Fruit fly (Drosophila melanogaster) whole organism, embryonic: ENCODE results near the gene hbt.

Experiments
- CG10462 ChIP-seq: fragments of 200-800 bp; sonication (Bioruptor generic); optimal IDR thresholded peaks from 2 replicates; lab custom pipeline; 2016; ENCODE audit warnings: missing biosample characterization, missing genetic modification characterization
- CG11093 ChIP-seq: fragments of 200-800 bp; sonication (Bioruptor generic); IDR thresholded peaks from 3 replicates; pipeline ENCODE4 v1.3.6; 2022; ENCODE audit warnings: missing biosample characterization, missing genetic modification characterization
- CG11723 ChIP-seq: fragments of 200-800 bp; sonication (Bioruptor generic); optimal IDR thresholded peaks from 2 replicates; lab custom pipeline; 2017; ENCODE audit warnings: missing biosample characterization, mild to moderate bottlenecking, missing genetic modification characterization
- CG12104 ChIP-seq: fragments of 200-800 bp; sonication (Bioruptor generic); optimal IDR thresholded peaks from 3 replicates; lab custom pipeline; 2016; ENCODE audit warnings: missing biosample characterization, missing genetic modification characterization
- CG12299 ChIP-seq: fragments of 200-800 bp; sonication (Bioruptor generic); optimal IDR thresholded peaks from 2 replicates; lab custom pipeline; 2018; ENCODE audit warnings: missing biosample characterization, mild to moderate bottlenecking, missing genetic modification characterization
- CG18262 ChIP-seq: fragments of 200-800 bp; optimal IDR thresholded peaks from 3 replicates; lab custom pipeline; 2019; ENCODE audit warnings: missing biosample characterization, mild to moderate bottlenecking, missing genetic modification characterization, moderate library complexity
- CG18764 ChIP-seq: fragments of 200-800 bp; sonication (Bioruptor generic); optimal IDR thresholded peaks from 3 replicates; lab custom pipeline; 2016; ENCODE audit warnings: missing biosample characterization, missing genetic modification characterization
- CG2712 ChIP-seq: fragments of 200-800 bp; optimal IDR thresholded peaks from 3 replicates; lab custom pipeline; 2019; ENCODE audit warnings: missing biosample characterization, mild to moderate bottlenecking, missing genetic modification characterization, moderate library complexity
- CG30431 ChIP-seq: fragments of 200-800 bp; sonication (Bioruptor generic); optimal IDR thresholded peaks from 2 replicates; lab custom pipeline; 2017; ENCODE audit warnings: missing biosample characterization, missing genetic modification characterization
- CG31224 ChIP-seq: fragments of 200-800 bp; sonication (Bioruptor generic); IDR thresholded peaks from 2 replicates; pipeline ENCODE4 v1.3.6; 2022; ENCODE audit warnings: missing biosample characterization, missing genetic modification characterization
- CG31365 ChIP-seq: fragments of 200-800 bp; sonication (Bioruptor generic); optimal IDR thresholded peaks from 2 replicates; lab custom pipeline; 2018; ENCODE audit warnings: missing biosample characterization, mild to moderate bottlenecking, missing genetic modification characterization
- CG32772 ChIP-seq: fragments of 200-800 bp; sonication (Bioruptor generic); IDR thresholded peaks from 2 replicates; pipeline ENCODE4 v1.3.6; 2022; ENCODE audit warnings: missing biosample characterization, missing genetic modification characterization
- CG3407 ChIP-seq: fragments of 200-800 bp; sonication (Bioruptor generic); optimal IDR thresholded peaks from 2 replicates; lab custom pipeline; 2018; ENCODE audit warnings: missing biosample characterization, mild to moderate bottlenecking, missing genetic modification characterization
- CG34422 ChIP-seq: fragments of 200-800 bp; sonication (Bioruptor generic); IDR thresholded peaks from 3 replicates; pipeline ENCODE4 v1.3.6; 2022; ENCODE audit warnings: missing biosample characterization, missing genetic modification characterization
- CG3995 ChIP-seq: fragments of 200-800 bp; sonication (Bioruptor generic); optimal IDR thresholded peaks from 3 replicates; lab custom pipeline; 2016; ENCODE audit warnings: missing biosample characterization, missing genetic modification characterization
- CG4282 ChIP-seq: fragments of 200-800 bp; sonication (Bioruptor generic); optimal IDR thresholded peaks from 2 replicates; lab custom pipeline; 2016; ENCODE audit warnings: missing biosample characterization, missing genetic modification characterization
- CG8290 ChIP-seq, 3 experiments: fragments of 200-800 bp; sonication (Bioruptor generic); optimal IDR thresholded peaks; 2 replicates each; lab custom pipeline; 2016 to 2019; ENCODE audit warnings: missing biosample characterization in 3 of 3, missing genetic modification characterization in 3 of 3, mild to moderate bottlenecking in 2 of 3, moderate library complexity in 1 of 3
- CHES-1-like ChIP-seq: fragments of 200-800 bp; sonication (Bioruptor generic); optimal IDR thresholded peaks from 2 replicates; lab custom pipeline; 2016; ENCODE audit warnings: missing biosample characterization, missing genetic modification characterization
- CoRest ChIP-seq: fragments of 200-800 bp; sonication (Bioruptor generic); optimal IDR thresholded peaks from 3 replicates; lab custom pipeline; 2018; ENCODE audit warnings: missing biosample characterization, mild to moderate bottlenecking, missing genetic modification characterization, moderate library complexity
- Dip3 ChIP-seq: fragments of 200-800 bp; sonication (Bioruptor generic); optimal IDR thresholded peaks from 3 replicates; lab custom pipeline; 2016; ENCODE audit warnings: missing biosample characterization, missing genetic modification characterization
- Drgx ChIP-seq: fragments of 200-800 bp; sonication (Bioruptor generic); IDR thresholded peaks from 2 replicates; pipeline ENCODE4 v1.3.6; 2022; ENCODE audit warnings: missing biosample characterization, missing genetic modification characterization
- Elba2 ChIP-seq: fragments of 200-800 bp; sonication (Bioruptor generic); optimal IDR thresholded peaks from 3 replicates; lab custom pipeline; 2016; ENCODE audit warnings: missing biosample characterization, missing genetic modification characterization
- Fer2 ChIP-seq: fragments of 200-800 bp; sonication (Bioruptor generic); optimal IDR thresholded peaks from 2 replicates; lab custom pipeline; 2018; ENCODE audit warnings: missing biosample characterization, mild to moderate bottlenecking, missing genetic modification characterization, moderate library complexity
- HHEX ChIP-seq: fragments of 200-800 bp; sonication (Bioruptor generic); optimal IDR thresholded peaks from 3 replicates; lab custom pipeline; 2017; ENCODE audit warnings: missing biosample characterization, mild to moderate bottlenecking, missing genetic modification characterization, missing genetic modification reagents
- HmgZ ChIP-seq: fragments of 200-800 bp; sonication (Bioruptor generic); optimal IDR thresholded peaks from 2 replicates; lab custom pipeline; 2018; ENCODE audit warnings: missing biosample characterization, mild to moderate bottlenecking, missing genetic modification characterization
- Nf-YA ChIP-seq: fragments of 200-800 bp; sonication (Bioruptor generic); IDR thresholded peaks from 2 replicates; pipeline ENCODE4 v1.3.6; 2022; ENCODE audit warnings: missing biosample characterization, missing genetic modification characterization
- NfI ChIP-seq: fragments of 200-800 bp; sonication (Bioruptor generic); optimal IDR thresholded peaks from 3 replicates; lab custom pipeline; 2018; ENCODE audit warnings: missing biosample characterization, mild to moderate bottlenecking, missing genetic modification characterization, moderate library complexity
- Pdp1 ChIP-seq, 2 experiments: fragments of 200-800 bp; sonication (Bioruptor generic); optimal IDR thresholded peaks; 3 replicates each; lab custom pipeline; 2016; ENCODE audit warnings: missing biosample characterization in 2 of 2, missing genetic modification characterization in 2 of 2, mild to moderate bottlenecking in 1 of 2, moderate library complexity in 1 of 2
- Six4 ChIP-seq: fragments of 200-800 bp; sonication (Bioruptor generic); optimal IDR thresholded peaks from 2 replicates; lab custom pipeline; 2016; ENCODE audit warnings: missing biosample characterization, missing genetic modification characterization
- Usf ChIP-seq: fragments of 200-800 bp; sonication (Bioruptor generic); optimal IDR thresholded peaks from 2 replicates; lab custom pipeline; 2017; ENCODE audit warnings: missing genotype, missing biosample characterization, missing genetic modification characterization
- Xbp1 ChIP-seq: fragments of 200-800 bp; sonication (Bioruptor generic); optimal IDR thresholded peaks from 3 replicates; lab custom pipeline; 2016; ENCODE audit warnings: missing biosample characterization, mild to moderate bottlenecking, missing genetic modification characterization
- ap ChIP-seq: fragments of 200-800 bp; sonication (Bioruptor generic); IDR thresholded peaks from 2 replicates; pipeline ENCODE4 v1.3.6; 2022; ENCODE audit warnings: missing biosample characterization, missing genetic modification characterization
- chm ChIP-seq: fragments of 200-800 bp; sonication (Bioruptor generic); IDR thresholded peaks from 2 replicates; pipeline ENCODE4 v1.3.6; 2022; ENCODE audit warnings: missing biosample characterization, missing genetic modification characterization
- dysf ChIP-seq: fragments of 200-800 bp; sonication (Bioruptor generic); IDR thresholded peaks from 3 replicates; pipeline ENCODE4 v1.3.6; 2022; ENCODE audit warnings: missing biosample characterization, missing genetic modification characterization
- esg ChIP-seq: fragments of 200-800 bp; sonication (Bioruptor generic); conservative IDR thresholded peaks from 2 replicates; pipeline ENCODE4 v1.3.6; 2022; ENCODE audit warnings: missing biosample characterization, missing genetic modification characterization
- gem ChIP-seq: fragments of 200-800 bp; sonication (Bioruptor generic); optimal IDR thresholded peaks from 2 replicates; lab custom pipeline; 2019; ENCODE audit warnings: missing biosample characterization, mild to moderate bottlenecking, missing genetic modification characterization, moderate library complexity
- ind ChIP-seq: fragments of 200-800 bp; sonication (Bioruptor generic); optimal IDR thresholded peaks from 3 replicates; lab custom pipeline; 2016; ENCODE audit warnings: missing biosample characterization, missing genetic modification characterization
- lab ChIP-seq: fragments of 200-800 bp; sonication (Bioruptor generic); optimal IDR thresholded peaks from 3 replicates; lab custom pipeline; 2017; ENCODE audit warnings: missing biosample characterization, missing genetic modification characterization, mild to moderate bottlenecking, moderate library complexity, missing genetic modification reagents
- lilli ChIP-seq: fragments of 200-800 bp; sonication (Bioruptor generic); optimal IDR thresholded peaks from 3 replicates; lab custom pipeline; 2016; ENCODE audit warnings: missing biosample characterization, missing genetic modification characterization
- org-1 ChIP-seq: fragments of 200-800 bp; sonication (Bioruptor generic); optimal IDR thresholded peaks from 2 replicates; lab custom pipeline; 2017; ENCODE audit warnings: missing biosample characterization, missing genetic modification characterization
- pfk ChIP-seq: fragments of 200-800 bp; sonication (Bioruptor generic); optimal IDR thresholded peaks from 2 replicates; lab custom pipeline; 2018; ENCODE audit warnings: missing biosample characterization, mild to moderate bottlenecking, missing genetic modification characterization, moderate library complexity
- phol ChIP-seq: fragments of 200-800 bp; sonication (Bioruptor generic); optimal IDR thresholded peaks from 3 replicates; lab custom pipeline; 2018; ENCODE audit warnings: missing biosample characterization, mild to moderate bottlenecking, missing genetic modification characterization, moderate library complexity
- psq ChIP-seq: fragments of 200-800 bp; sonication (Bioruptor generic); optimal IDR thresholded peaks from 2 replicates; lab custom pipeline; 2017; ENCODE audit warnings: missing biosample characterization, missing genetic modification characterization
- pzg ChIP-seq: fragments of 200-800 bp; sonication (Bioruptor generic); optimal IDR thresholded peaks from 3 replicates; lab custom pipeline; 2018; ENCODE audit warnings: missing biosample characterization, mild to moderate bottlenecking, missing genetic modification characterization, moderate library complexity
- row ChIP-seq: fragments of 200-800 bp; sonication (Bioruptor generic); IDR thresholded peaks from 3 replicates; pipeline ENCODE4 v1.3.6; 2022; ENCODE audit warnings: missing biosample characterization, missing genetic modification characterization
- sd ChIP-seq: fragments of 200-800 bp; sonication (Bioruptor generic); optimal IDR thresholded peaks from 3 replicates; lab custom pipeline; 2018; ENCODE audit warnings: missing biosample characterization, mild to moderate bottlenecking, missing genetic modification characterization, moderate library complexity
- sob ChIP-seq: fragments of 200-800 bp; sonication (Bioruptor generic); IDR thresholded peaks from 2 replicates; pipeline ENCODE4 v1.3.6; 2022; ENCODE audit warnings: missing biosample characterization, missing genetic modification characterization
- ssp ChIP-seq: fragments of 200-800 bp; sonication (Bioruptor generic); IDR thresholded peaks from 2 replicates; pipeline ENCODE4 v1.3.6; 2022; ENCODE audit warnings: missing biosample characterization, missing genetic modification characterization
- unc-4 ChIP-seq: fragments of 200-800 bp; sonication (Bioruptor generic); IDR thresholded peaks from 2 replicates; pipeline ENCODE4 v1.3.6; 2022; ENCODE audit warnings: missing biosample characterization, missing genetic modification characterization; ENCODE audit not compliant: partially characterized antibody
- wdn ChIP-seq: fragments of 200-800 bp; sonication (Bioruptor generic); IDR thresholded peaks from 2 replicates; pipeline ENCODE4 v1.3.6; 2022; ENCODE audit warnings: missing biosample characterization, missing genetic modification characterization
- zen ChIP-seq: fragments of 200-800 bp; sonication (Bioruptor generic); optimal IDR thresholded peaks from 3 replicates; lab custom pipeline; 2018; ENCODE audit warnings: missing biosample characterization, mild to moderate bottlenecking, missing genetic modification characterization, moderate library complexity

hbt gene

DNA sequence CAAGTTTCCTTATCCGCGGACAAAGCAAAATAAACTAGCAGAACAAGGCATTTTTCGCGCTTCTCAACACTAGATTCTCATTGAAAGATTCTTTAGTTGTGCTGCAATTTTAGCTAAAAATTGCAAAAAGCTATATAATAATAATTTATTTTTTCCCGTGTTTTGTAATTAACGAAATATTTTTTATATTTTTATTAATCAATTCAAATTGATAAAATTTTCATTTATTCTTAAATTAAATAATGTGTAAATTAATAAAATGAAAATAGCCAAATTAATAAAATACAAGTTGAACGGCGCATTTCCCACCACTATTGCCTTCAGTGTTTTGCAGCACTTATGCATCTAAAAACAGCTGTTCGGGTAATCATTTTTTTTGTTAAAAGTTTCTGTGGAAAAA, 44.5 kb downstream of the hbt start, which contains the start of the genes Drep4 and Uvrag (continued):
- TF ChIP-seq CG11723 (GFP tag; lab: Kevin White, UChicago) (peak; percentile 17), gem (tag; lab: Kevin White, UChicago) (peak; percentile 86), ap (GFP tag; lab: Robert Waterston, UW) (no peak), row (peak; percentile 90), CG12104 (GFP tag; lab: Kevin White, UChicago) (peak; percentile 51), CoRest (tag; lab: Kevin White, UChicago) (peak; percentile 88), CG34422 (GFP tag; lab: Robert Waterston, UW) (0 out of 3 replicates have a peak, but pooled peaks have one; percentile 14), CG4282 (GFP tag; lab: Kevin White, UChicago) (no peak), psq (GFP tag; lab: Kevin White, UChicago) (peak; percentile 44), ssp (peak; percentile 54), CG32772 (GFP tag; lab: Robert Waterston, UW) (peak; percentile 62), Xbp1 (peak; percentile 76), Six4 (GFP tag; lab: Kevin White, UChicago) (peak; percentile 17), lab (GFP tag; lab: Kevin White, UChicago) (peak; percentile 57), Usf (GFP tag; lab: Kevin White, UChicago) (peak; percentile 7), CG2712 (tag; lab: Kevin White, UChicago) (peak; percentile 81), HHEX (GFP tag; lab: Kevin White, UChicago) (peak; percentile 33), CG18764 (GFP tag; lab: Kevin White, UChicago) (peak; percentile 29), dysf (GFP tag; lab: Robert Waterston, UW) (peak; percentile 67; the same call in 2 of the 3 replicates), HmgZ (tag; lab: Kevin White, UChicago) (peak; percentile 50), ind (GFP tag; lab: Kevin White, UChicago) (peak; percentile 72), CG31365 (tag; lab: Kevin White, UChicago) (no peak), CG3995 (GFP tag; lab: Kevin White, UChicago) (no peak), phol (tag; lab: Kevin White, UChicago) (peak; percentile 78), Dip3 (GFP tag; lab: Kevin White, UChicago) (peak; percentile 33), CG30431 (peak; percentile 17), CG3407 (GFP tag; lab: Kevin White, UChicago) (peak; percentile 43), org-1 (GFP tag; lab: Kevin White, UChicago) (no peak), sd (no peak), CG8290 (GFP tag; optimal IDR thresholded peaks at IDR 0.05; lab: Kevin White, UChicago) (peak; percentile 32), CG8290 (tag; optimal IDR thresholded peaks at IDR 0.05; lab: Kevin White, UChicago) (no peak), esg (peak; percentile 32; the same call in 1 of the 2 replicates), CHES-1-like (GFP tag; lab: Kevin White, UChicago) (peak; percentile 26), pzg (GFP tag; lab: Kevin White, UChicago) (peak; percentile 18), pfk (GFP tag; lab: Kevin White, UChicago) (no peak), CG18262 (tag; lab: Kevin White, UChicago) (no peak), sob (peak; percentile 62; the same call in 1 of the 2 replicates), Elba2 (GFP tag; lab: Kevin White, UChicago) (no peak), zen (tag; lab: Kevin White, UChicago) (peak; percentile 75), lilli (GFP tag; lab: Kevin White, UChicago) (peak; percentile 50), CG31224 (GFP tag; lab: Robert Waterston, UW) (no peak), CG10462 (GFP tag; lab: Kevin White, UChicago) (peak; percentile 19), Drgx (GFP tag; lab: Robert Waterston, UW) (0 out of 2 replicates have a peak, but pooled peaks have one; percentile 19), Pdp1 (GFP tag; optimal IDR thresholded peaks at IDR 0.05; lab: Kevin White, UChicago) (no peak), wdn (GFP tag; lab: Robert Waterston, UW) (no peak), unc-4 (no peak), NfI (GFP tag; lab: Kevin White, UChicago) (peak; percentile 73), Nf-YA (GFP tag; lab: Robert Waterston, UW) (no peak), chm (no peak), CG11093 (GFP tag; lab: Robert Waterston, UW) (0 out of 3 replicates have a peak, but pooled peaks have one; percentile 37), CG12299 (tag; lab: Kevin White, UChicago) (peak; percentile 59), Fer2 (peak; percentile 62)
